Worm (Caenorhabditis elegans): ENCODE results near the gene Y73F8A.10.

Y73F8A.10 gene

ce11 chrIV:15321279-15321678, 27.1 kb downstream of the Y73F8A.10 start, which contains the start of gene Y73F8A.15 (continued):
- TF ChIP-seq ama-1 (optimal IDR thresholded peaks at IDR 0.05) (no peak), ama-1 (GFP tag; optimal IDR thresholded peaks at IDR 0.05) (no peak), attf-5 (GFP tag; optimal IDR thresholded peaks at IDR 0.05) (no peak), attf-3 (GFP tag; conservative IDR thresholded peaks at IDR 0.05) (no peak), lsl-1 (GFP tag; optimal IDR thresholded peaks at IDR 0.05) (no peak), aptf-3 (GFP tag; IDR thresholded peaks at IDR 0.05) (no peak), hrde-1 (tag; optimal IDR thresholded peaks at IDR 0.05; ENCODE audit: borderline replicate concordance) (no peak), dox-1 (GFP tag; IDR thresholded peaks at IDR 0.05) (no peak)

- no peak for TF ChIP-seq egrh-3 (GFP tag; IDR thresholded peaks at IDR 0.05)
- no peak for TF ChIP-seq ceh-91 (GFP tag; IDR thresholded peaks at IDR 0.05)
- no peak for TF ChIP-seq cebp-1 (GFP tag; IDR thresholded peaks at IDR 0.05)
- no peak for TF ChIP-seq cebp-1 (tag; optimal IDR thresholded peaks at IDR 0.05)
- no peak for TF ChIP-seq nhr-80 (tag; optimal IDR thresholded peaks at IDR 0.05)
- no peak for TF ChIP-seq snpc-4 (GFP tag; optimal IDR thresholded peaks at IDR 0.05)
- TF ChIP-seq snpc-4 (tag; optimal IDR thresholded peaks at IDR 0.05), result no peak
- TF ChIP-seq ZK185.1 (tag; optimal IDR thresholded peaks at IDR 0.05; ENCODE audit: poor library complexity, severe bottlenecking), result no peak
- TF ChIP-seq gei-17 (GFP tag; optimal IDR thresholded peaks at IDR 0.05), result no peak
- no peak for TF ChIP-seq xnd-1 (tag; optimal IDR thresholded peaks at IDR 0.05)
- no peak for TF ChIP-seq die-1 (tag; optimal IDR thresholded peaks at IDR 0.05)
- no peak for TF ChIP-seq F10E7.11 (tag; optimal IDR thresholded peaks at IDR 0.05)
- no peak for TF ChIP-seq dpl-1 (GFP tag; optimal IDR thresholded peaks at IDR 0.05)
- no peak for TF ChIP-seq madf-3 (GFP tag; IDR thresholded peaks at IDR 0.05)
Observed at ce11 chrIV:15323593-15323992, 29.5 kb downstream of the Y73F8A.10 start, which contains the start of gene tbx-39. TSS of gene tbx-39 (plus strand) at chrIV:15323893.

ce11 chrIV:15328092-15328491, 34.0 kb downstream of the Y73F8A.10 start, which contains the start of gene tbx-40:
TSS of gene tbx-40 (minus strand) at chrIV:15328192.
- TF ChIP-seq T07F8.4 (tag; optimal IDR thresholded peaks at IDR 0.05) (no peak), him-1 (tag; optimal IDR thresholded peaks at IDR 0.05) (no peak), F33H1.4 (GFP tag; IDR thresholded peaks at IDR 0.05) (no peak), lir-1 (GFP tag; conservative IDR thresholded peaks at IDR 0.05) (no peak), Y95B8A.8 (GFP tag; IDR thresholded peaks at IDR 0.05) (no peak), sptf-2 (GFP tag; optimal IDR thresholded peaks at IDR 0.05) (no peak), aptf-3 (GFP tag; IDR thresholded peaks at IDR 0.05) (no peak), ztf-18 (tag; optimal IDR thresholded peaks at IDR 0.05) (no peak), T26A5.8 (tag; optimal IDR thresholded peaks at IDR 0.05) (no peak), chd-7 (tag; optimal IDR thresholded peaks at IDR 0.05) (no peak), snpc-1.3 (tag; optimal IDR thresholded peaks at IDR 0.05; ENCODE audit: insufficient read depth) (no peak), Y56A3A.18 (GFP tag; IDR thresholded peaks at IDR 0.05) (no peak), C17E4.6 (GFP tag; IDR thresholded peaks at IDR 0.05) (no peak), lag-1 (GFP tag; IDR thresholded peaks at IDR 0.05) (no peak), ceh-58 (GFP tag; IDR thresholded peaks at IDR 0.05) (no peak), lin-26 (GFP tag; IDR thresholded peaks at IDR 0.05) (no peak), madf-3 (GFP tag; IDR thresholded peaks at IDR 0.05) (no peak)

ce11 chrIV:15336778-15337177, 42.6 kb downstream of the Y73F8A.10 start, which contains the start of gene irld-59:
TSS of gene irld-59 (plus strand) at chrIV:15337078.
- TF ChIP-seq ceh-91 (GFP tag; IDR thresholded peaks at IDR 0.05), result no peak
